Worm (Caenorhabditis elegans) whole organism, young adult: ENCODE results near the gene F15H10.10.

Experiments
- D2030.7 ChIP-seq: fragments of 200-800 bp; sonication (Bioruptor generic); IDR thresholded peaks from 2 replicates; pipeline ENCODE4 v1.3.6; 2022; ENCODE audit warnings: missing genetic modification reagents, missing genetic modification characterization, missing compliant biosample characterization
- Y53F4B.3 ChIP-seq: fragments of 200-800 bp; sonication (Bioruptor generic); IDR thresholded peaks from 2 replicates; pipeline ENCODE4 v1.3.6; 2022; ENCODE audit warnings: missing genetic modification reagents, missing genetic modification characterization, missing compliant biosample characterization
- aptf-3 ChIP-seq: fragments of 200-800 bp; sonication (Bioruptor generic); IDR thresholded peaks from 2 replicates; pipeline ENCODE4 v1.3.6; 2022; ENCODE audit warnings: missing genetic modification characterization, missing compliant biosample characterization
- ceh-91 ChIP-seq: fragments of 200-800 bp; sonication (Bioruptor generic); IDR thresholded peaks from 2 replicates; pipeline ENCODE4 v1.3.6; 2022; ENCODE audit warnings: missing genetic modification reagents, missing genetic modification characterization, missing compliant biosample characterization
- nfya-1 ChIP-seq: sonication (generic microtip); optimal IDR thresholded peaks from 2 replicates; lab custom pipeline; 2017; ENCODE audit warnings: antibody characterized with exemption, missing compliant biosample characterization, missing genetic modification characterization, borderline replicate concordance; ENCODE audit not compliant: insufficient read depth
- nfya-2 ChIP-seq: fragments of 200-800 bp; sonication (Bioruptor generic); IDR thresholded peaks from 2 replicates; pipeline ENCODE4 v1.3.6; 2022; ENCODE audit warnings: missing genetic modification reagents, missing genetic modification characterization, missing compliant biosample characterization
- nhr-90 ChIP-seq: sonication (generic microtip); optimal IDR thresholded peaks from 2 replicates; lab custom pipeline; 2016; ENCODE audit warnings: missing genotype, mild to moderate bottlenecking, missing genetic modification characterization, missing compliant biosample characterization
- snpc-4 ChIP-seq, 5 experiments: fragments of 150-350 bp in 1 of 5; sonication (generic microtip) in 4 of 5; optimal IDR thresholded peaks; 2 replicates each; lab custom pipeline; 2014 to 2018; ENCODE audit warnings: missing genetic modification characterization in 5 of 5, missing biosample characterization in 3 of 5, antibody characterized with exemption in 2 of 5, mild to moderate bottlenecking in 2 of 5, missing compliant biosample characterization in 2 of 5, missing genotype in 2 of 5, moderate library complexity in 2 of 5, missing genetic modification reagents in 1 of 5
- sptf-2 ChIP-seq: fragments of 200-800 bp; sonication (Bioruptor generic); optimal IDR thresholded peaks from 2 replicates; lab custom pipeline; 2018; ENCODE audit warnings: mild to moderate bottlenecking, missing genetic modification characterization, missing compliant biosample characterization
- tbx-9 ChIP-seq: sonication (generic microtip); optimal IDR thresholded peaks from 2 replicates; lab custom pipeline; 2016; ENCODE audit warnings: borderline replicate concordance, missing genetic modification characterization, inconsistent platforms, missing compliant biosample characterization
- zfh-2 ChIP-seq: fragments of 200-800 bp; sonication (Bioruptor generic); conservative IDR thresholded peaks from 2 replicates; pipeline ENCODE4 v1.3.6; 2022; ENCODE audit warnings: missing genetic modification reagents, missing genetic modification characterization, missing compliant biosample characterization
- ztf-22 ChIP-seq: fragments of 200-800 bp; sonication (Bioruptor generic); optimal IDR thresholded peaks from 2 replicates; lab custom pipeline; 2018; ENCODE audit warnings: mild to moderate bottlenecking, missing genetic modification characterization, moderate library complexity, missing compliant biosample characterization

DNA sequence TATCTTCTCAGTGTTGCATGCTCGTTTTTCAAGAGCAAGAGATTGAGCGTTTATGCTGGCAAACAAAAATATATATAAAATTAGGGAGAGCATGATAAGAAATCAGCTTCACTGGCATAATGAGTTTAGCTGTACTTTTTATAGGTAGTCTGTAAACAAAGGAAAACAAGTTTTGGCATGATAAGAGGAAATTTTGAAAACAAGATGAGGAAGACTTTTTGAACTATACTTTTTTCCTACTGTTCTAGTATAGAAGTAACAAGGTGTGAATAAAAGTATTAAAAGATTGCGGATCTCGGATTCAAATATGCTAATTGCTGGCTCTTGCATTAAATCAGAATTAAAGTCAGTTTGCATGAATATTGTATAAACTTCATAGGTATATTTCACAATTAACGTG, 2.1 kb upstream of the F15H10.10 start, which contains the start of gene F15H10.5:
- TF ChIP-seq nfya-2 (GFP tag; lab: Robert Waterston, UW) (no peak), aptf-3 (GFP tag; lab: Robert Waterston, UW) (no peak), tbx-9 (tag; lab: Kevin White, UChicago) (no peak), ztf-22 (GFP tag; lab: Kevin White, UChicago) (no peak), nhr-90 (tag; lab: Kevin White, UChicago) (no peak), ceh-91 (GFP tag; lab: Robert Waterston, UW) (no peak), zfh-2 (GFP tag; lab: Robert Waterston, UW) (no peak), Y53F4B.3 (GFP tag; lab: Robert Waterston, UW) (no peak), sptf-2 (no peak), snpc-4 (GFP tag; optimal IDR thresholded peaks at IDR 0.05; lab: Kevin White, UChicago) (no peak), snpc-4 (tag; optimal IDR thresholded peaks at IDR 0.05; lab: Kevin White, UChicago) (no peak), D2030.7 (no peak), nfya-1 (tag; lab: Kevin White, UChicago) (no peak)
